Worm (Caenorhabditis elegans) whole organism, early embryonic: ENCODE data around the gene clec-1.

Experiments used
- F13C5.2 ChIP-seq: sonication (generic microtip); optimal IDR thresholded peaks from 2 replicates; lab custom pipeline; 2017; ENCODE audit warnings: mild to moderate bottlenecking, missing genetic modification characterization, inconsistent platforms, missing compliant biosample characterization
- aly-1 ChIP-seq: sonication (generic microtip); optimal IDR thresholded peaks from 2 replicates; lab custom pipeline; 2016; ENCODE audit warnings: missing genetic modification characterization, missing compliant biosample characterization
- ama-1 ChIP-seq: fragments of 150-350 bp; optimal IDR thresholded peaks from 2 replicates; lab custom pipeline; 2014
- ceh-13 ChIP-seq: fragments of 200-800 bp; sonication (Bioruptor generic); optimal IDR thresholded peaks from 2 replicates; lab custom pipeline; 2018; ENCODE audit warnings: mild to moderate bottlenecking, missing genetic modification characterization, missing compliant biosample characterization
- ceh-36 ChIP-seq: sonication (generic microtip); optimal IDR thresholded peaks from 2 replicates; lab custom pipeline; 2016; ENCODE audit warnings: missing genetic modification characterization, inconsistent platforms, missing compliant biosample characterization
- flt-1 ChIP-seq: fragments of 200-800 bp; sonication (Bioruptor generic); IDR thresholded peaks from 2 replicates; pipeline ENCODE4 v1.3.6; 2022; ENCODE audit warnings: missing genetic modification characterization, missing compliant biosample characterization
- hmbx-1 ChIP-seq: sonication (generic microtip); optimal IDR thresholded peaks from 2 replicates; lab custom pipeline; 2016; ENCODE audit warnings: mild to moderate bottlenecking, missing genetic modification characterization, missing compliant biosample characterization
- hmg-4 ChIP-seq: fragments of 200-800 bp; sonication (Bioruptor generic); optimal IDR thresholded peaks from 2 replicates; lab custom pipeline; 2018; ENCODE audit warnings: mild to moderate bottlenecking, missing genetic modification characterization, missing compliant biosample characterization
- hnd-1 ChIP-seq: sonication (generic microtip); optimal IDR thresholded peaks from 2 replicates; lab custom pipeline; 2016; ENCODE audit warnings: missing genetic modification characterization, missing compliant biosample characterization
- pes-1 ChIP-seq: fragments of 200-800 bp; sonication (Bioruptor generic); IDR thresholded peaks from 2 replicates; pipeline ENCODE4 v1.3.6; 2022; ENCODE audit warnings: missing genetic modification reagents, missing genetic modification characterization, missing compliant biosample characterization
- sea-1 ChIP-seq: fragments of 200-800 bp; sonication (Bioruptor generic); conservative IDR thresholded peaks from 2 replicates; pipeline ENCODE4 v1.3.6; 2022; ENCODE audit warnings: missing genetic modification characterization, missing compliant biosample characterization
- tbx-37 ChIP-seq: fragments of 200-800 bp; sonication (Bioruptor generic); conservative IDR thresholded peaks from 2 replicates; pipeline ENCODE4 v1.3.6; 2022; ENCODE audit warnings: missing genetic modification reagents, missing genetic modification characterization, missing compliant biosample characterization
- tra-4 ChIP-seq: sonication (generic microtip); optimal IDR thresholded peaks from 2 replicates; lab custom pipeline; 2017; ENCODE audit warnings: missing genetic modification characterization, missing compliant biosample characterization

DNA sequence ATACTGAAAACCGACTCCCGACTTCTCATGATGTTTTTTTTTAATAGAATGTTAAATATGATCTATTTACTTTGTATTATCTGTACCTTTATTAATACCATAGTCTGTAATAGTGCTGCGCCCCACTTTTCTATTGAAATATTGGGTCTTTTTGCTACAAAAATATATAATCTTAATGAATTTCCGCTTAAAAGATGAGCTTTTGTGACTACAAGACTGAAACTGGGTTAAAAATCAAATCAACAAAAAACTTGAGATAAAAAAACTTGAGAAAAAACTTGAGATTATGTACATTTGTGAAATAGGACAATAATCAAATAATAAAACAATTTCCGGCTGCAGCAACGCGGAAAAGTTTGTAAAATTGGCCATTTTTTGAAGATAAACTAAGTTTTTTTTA is 30.8 kb downstream of the clec-1 start, which contains the start of gene K09H11.15:
- no peak for TF ChIP-seq pes-1 (GFP tag; lab: Robert Waterston, UW)
- TF ChIP-seq ama-1 (lab: Kevin White, UChicago) = no peak
- TF ChIP-seq hnd-1 (tag; lab: Kevin White, UChicago) = no peak
- no peak for TF ChIP-seq ceh-13 (GFP tag; lab: Kevin White, UChicago)
- no peak for TF ChIP-seq flt-1 (GFP tag; lab: Robert Waterston, UW)
- no peak for TF ChIP-seq hmg-4 (GFP tag; lab: Kevin White, UChicago)
- TF ChIP-seq ceh-36 = no peak
- TF ChIP-seq aly-1 (tag; lab: Kevin White, UChicago) = no peak
- no peak for TF ChIP-seq tbx-37 (GFP tag; lab: Robert Waterston, UW)
- TF ChIP-seq tra-4 = no peak
- TF ChIP-seq sea-1 (GFP tag; lab: Robert Waterston, UW) = no peak
- no peak for TF ChIP-seq F13C5.2 (tag; lab: Kevin White, UChicago)
- no peak for TF ChIP-seq hmbx-1 (tag; lab: Kevin White, UChicago)
